Worm (Caenorhabditis elegans): ENCODE data around the gene K12D12.5.

DNA sequence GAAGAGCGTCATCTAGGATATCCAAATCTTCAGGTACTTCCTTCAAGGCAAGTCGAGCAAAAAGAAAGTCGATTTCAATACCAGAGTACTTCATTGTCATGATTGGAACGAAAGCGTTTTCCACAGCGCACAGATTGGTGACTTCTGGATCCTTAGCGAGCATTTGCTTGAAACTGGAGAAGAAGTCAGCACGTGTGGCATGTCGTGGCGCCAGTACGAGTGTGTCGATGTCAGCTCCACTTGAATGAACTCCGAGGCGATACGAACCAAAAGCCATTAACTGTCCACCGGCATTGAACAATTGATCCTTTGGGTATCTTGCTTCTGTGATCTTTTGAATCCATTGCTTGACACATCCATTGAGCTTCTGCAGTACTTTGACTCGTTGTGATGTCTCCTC lies 44.8 kb upstream of the K12D12.5 start:
- TF ChIP-seq ama-1 (optimal IDR thresholded peaks at IDR 0.05) (no peak), alr-1 (tag; optimal IDR thresholded peaks at IDR 0.05) (no peak), blmp-1 (tag; optimal IDR thresholded peaks at IDR 0.05; ENCODE audit: insufficient read depth) (no peak)
